Worm (Caenorhabditis elegans): ENCODE results near the gene W06D11.3.

ce11 chrX:12296392-12296791, 2.1 kb upstream of the W06D11.3 start, which contains the start of gene W06D11.2:
- TF ChIP-seq ceh-83 (GFP tag; optimal IDR thresholded peaks at IDR 0.05), result no peak
- TF ChIP-seq mls-2 (tag; optimal IDR thresholded peaks at IDR 0.05), result no peak
- no peak for TF ChIP-seq elt-3 (tag; optimal IDR thresholded peaks at IDR 0.05)
- TF ChIP-seq snpc-4 (tag; optimal IDR thresholded peaks at IDR 0.05), result no peak

Data from whole organism, mixed stage, embryonic.